Fruit fly (Drosophila melanogaster) whole organism, wandering third instar larva: Measurements from ENCODE around the gene CG6689.

Experiments used
- Abd-B ChIP-seq: fragments of >200 bp; optimal IDR thresholded peaks from 2 replicates; lab custom pipeline; 2017; ENCODE audit warnings: missing biosample characterization, missing genetic modification characterization
- CG9705 ChIP-seq: fragments of 200-800 bp; sonication (Bioruptor generic); optimal IDR thresholded peaks from 2 replicates; lab custom pipeline; 2018; ENCODE audit warnings: missing biosample characterization, mild to moderate bottlenecking, missing genetic modification characterization
- CrebA ChIP-seq: fragments of 200-800 bp; sonication (Bioruptor generic); optimal IDR thresholded peaks from 2 replicates; lab custom pipeline; 2016; ENCODE audit warnings: missing biosample characterization, mild to moderate bottlenecking, missing genetic modification characterization, borderline replicate concordance
- Dfd ChIP-seq: fragments of >200 bp; optimal IDR thresholded peaks from 2 replicates; lab custom pipeline; 2017; ENCODE audit warnings: missing biosample characterization, missing genetic modification characterization
- Dif ChIP-seq: fragments of 200-275, 200-300 bp; sonication (Bioruptor generic); optimal IDR thresholded peaks from 2 replicates; lab custom pipeline; 2018; ENCODE audit warnings: missing biosample characterization, missing genetic modification characterization; ENCODE audit not compliant: partially characterized antibody
- HLH106 ChIP-seq: fragments of 200-800 bp; optimal IDR thresholded peaks from 3 replicates; lab custom pipeline; 2019; ENCODE audit warnings: missing biosample characterization, mild to moderate bottlenecking, missing genetic modification characterization, moderate library complexity
- Hr78 ChIP-seq: fragments of >200 bp; optimal IDR thresholded peaks from 2 replicates; lab custom pipeline; 2017; ENCODE audit warnings: missing biosample characterization, missing genetic modification characterization
- Hr83 ChIP-seq: fragments of 200-300 bp; sonication (Bioruptor generic); optimal IDR thresholded peaks from 2 replicates; lab custom pipeline; 2016; ENCODE audit warnings: missing biosample characterization, mild to moderate bottlenecking, missing genetic modification characterization, moderate library complexity; ENCODE audit not compliant: poor library complexity, severe bottlenecking
- Jra ChIP-seq: sonication (Bioruptor generic); optimal IDR thresholded peaks from 2 replicates; lab custom pipeline; 2016; ENCODE audit warnings: missing biosample characterization, missing genetic modification characterization
- Mio ChIP-seq: sonication (Bioruptor generic); optimal IDR thresholded peaks from 2 replicates; lab custom pipeline; 2016; ENCODE audit warnings: missing biosample characterization, missing genetic modification characterization
- Myc ChIP-seq: fragments of >200 bp; optimal IDR thresholded peaks from 2 replicates; lab custom pipeline; 2017
- N ChIP-seq: fragments of >200 bp; optimal IDR thresholded peaks from 2 replicates; lab custom pipeline; 2018; ENCODE audit warnings: missing biosample characterization, missing external identifiers, missing genetic modification characterization
- OdsH ChIP-seq: fragments of 200-800 bp; sonication (Bioruptor generic); optimal IDR thresholded peaks from 2 replicates; lab custom pipeline; 2016; ENCODE audit warnings: missing biosample characterization, mild to moderate bottlenecking, missing genetic modification characterization
- Rel ChIP-seq, 2 experiments: fragments of 200-800 bp; sonication (Bioruptor generic) in 1 of 2; optimal IDR thresholded peaks; 2 replicates in 1 of 2; 3 replicates in 1 of 2; lab custom pipeline; 2016 to 2019; ENCODE audit warnings: mild to moderate bottlenecking in 2 of 2, missing biosample characterization in 2 of 2, missing genetic modification characterization in 2 of 2, moderate library complexity in 1 of 2
- br ChIP-seq: fragments of 200-800 bp; sonication (Bioruptor generic); optimal IDR thresholded peaks from 2 replicates; lab custom pipeline; 2016; ENCODE audit warnings: missing biosample characterization, missing genetic modification characterization
- brk ChIP-seq: fragments of 200-800 bp; sonication (Bioruptor generic); optimal IDR thresholded peaks from 2 replicates; lab custom pipeline; 2016; ENCODE audit warnings: missing biosample characterization, mild to moderate bottlenecking, missing genetic modification characterization
- dsf ChIP-seq: sonication (Bioruptor generic); optimal IDR thresholded peaks from 2 replicates; lab custom pipeline; 2016; ENCODE audit warnings: missing biosample characterization, missing genetic modification characterization, borderline replicate concordance
- ey ChIP-seq: fragments of 200-800 bp; sonication (Bioruptor generic); optimal IDR thresholded peaks from 2 replicates; lab custom pipeline; 2016; ENCODE audit warnings: missing biosample characterization, missing genetic modification characterization
- foxo ChIP-seq, 2 experiments: fragments of 200-800 bp; sonication (Bioruptor generic); optimal IDR thresholded peaks; 2 replicates in 1 of 2; 3 replicates in 1 of 2; lab custom pipeline; 2016 to 2017; ENCODE audit warnings: missing biosample characterization in 2 of 2, missing genetic modification characterization in 2 of 2
- h ChIP-seq: fragments of 200-800 bp; sonication (Bioruptor generic); optimal IDR thresholded peaks from 3 replicates; lab custom pipeline; 2016; ENCODE audit warnings: missing biosample characterization, mild to moderate bottlenecking, missing genetic modification characterization
- jim ChIP-seq: fragments of 175-275, 200-325 bp; sonication (Bioruptor generic); optimal IDR thresholded peaks from 2 replicates; lab custom pipeline; 2016; ENCODE audit warnings: missing biosample characterization, mild to moderate bottlenecking, missing genetic modification characterization
- pan ChIP-seq: fragments of >200 bp; optimal IDR thresholded peaks from 2 replicates; lab custom pipeline; 2017
- psq ChIP-seq: fragments of 200-800 bp; sonication (Bioruptor generic); optimal IDR thresholded peaks from 3 replicates; lab custom pipeline; 2017; ENCODE audit warnings: missing biosample characterization, mild to moderate bottlenecking, missing genetic modification characterization, moderate library complexity
- rgr ChIP-seq: fragments of 200-800 bp; sonication (Bioruptor generic); optimal IDR thresholded peaks from 3 replicates; lab custom pipeline; 2016; ENCODE audit warnings: missing biosample characterization, mild to moderate bottlenecking, missing genetic modification characterization
- sage ChIP-seq: fragments of 200-800 bp; sonication (Bioruptor generic); optimal IDR thresholded peaks from 2 replicates; lab custom pipeline; 2016; ENCODE audit warnings: missing biosample characterization, mild to moderate bottlenecking, missing genetic modification characterization
- tai ChIP-seq: sonication (Bioruptor generic); optimal IDR thresholded peaks from 2 replicates; lab custom pipeline; 2016; ENCODE audit warnings: missing biosample characterization, missing genetic modification characterization

CG6689 gene

dm6 chr3R:11260966-11261530 is 41.2 kb upstream of the CG6689 start:
- TF ChIP-seq Hr78 (no peak), Dfd (GFP tag; lab: Kevin White, UChicago) (peak; percentile 62), Dif (GFP tag; lab: Kevin White, UChicago) (no peak)

- TF ChIP-seq br (GFP tag; lab: Kevin White, UChicago) (no peak), foxo (GFP tag; optimal IDR thresholded peaks at IDR 0.05; lab: Kevin White, UChicago) (no peak)
These were observed 37.7 kb upstream of the CG6689 start for dm6 chr3R:11257537-11257936.

- TF ChIP-seq br (GFP tag; lab: Kevin White, UChicago) (no peak), Dif (GFP tag; lab: Kevin White, UChicago) (peak; percentile 24)
These were observed 34.6 kb upstream of the CG6689 start for dm6 chr3R:11254382-11254953.

DNA sequence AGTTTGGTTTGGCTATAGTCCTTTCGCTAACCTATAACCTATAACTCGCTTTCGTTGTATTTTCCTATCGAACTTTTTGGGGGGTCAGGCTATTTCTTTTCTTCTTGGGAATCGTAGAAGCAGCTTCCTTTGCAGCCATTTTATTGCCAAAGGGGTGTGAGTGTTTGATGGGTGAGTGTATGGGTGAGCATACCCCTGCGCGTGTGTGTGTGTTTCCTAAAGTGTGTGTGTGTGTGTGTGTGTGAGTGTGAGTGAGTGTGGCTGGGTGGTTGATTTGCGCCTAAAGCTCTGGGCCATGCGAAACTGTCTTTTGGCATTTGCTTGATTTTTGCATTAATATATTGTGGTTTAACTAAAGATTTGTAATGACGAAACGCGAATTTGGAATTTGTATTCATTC is 33.9 kb upstream of the CG6689 start:
- peak; percentile 66 for TF ChIP-seq Dfd (GFP tag; lab: Kevin White, UChicago)
- TF ChIP-seq N (GFP tag; lab: Kevin White, UChicago), result no peak
- no peak for TF ChIP-seq OdsH
- TF ChIP-seq, all 38 proteins: peak for 1

dm6 chr3R:11246865-11247264 is 27.0 kb upstream of the CG6689 start:
- TF ChIP-seq h (GFP tag; lab: Kevin White, UChicago), result no peak
- no peak for TF ChIP-seq Dfd (GFP tag; lab: Kevin White, UChicago)
- no peak for TF ChIP-seq jim (GFP tag; lab: Kevin White, UChicago)
- TF ChIP-seq foxo (GFP tag; optimal IDR thresholded peaks at IDR 0.05; lab: Kevin White, UChicago), result no peak
- no peak for TF ChIP-seq Rel (GFP tag; optimal IDR thresholded peaks at IDR 0.05; lab: Kevin White, UChicago)
- no peak for TF ChIP-seq Rel (tag; optimal IDR thresholded peaks at IDR 0.05; lab: Kevin White, UChicago)
- TF ChIP-seq brk (GFP tag; lab: Kevin White, UChicago), result no peak
- no peak for TF ChIP-seq Mio (GFP tag; lab: Kevin White, UChicago)
- no peak for TF ChIP-seq Abd-B (GFP tag; lab: Kevin White, UChicago)
- no peak for TF ChIP-seq Hr83 (GFP tag; lab: Kevin White, UChicago)
- no peak for TF ChIP-seq Jra (GFP tag; lab: Kevin White, UChicago)
- no peak for TF ChIP-seq tai (GFP tag; lab: Kevin White, UChicago)
- no peak for TF ChIP-seq psq (GFP tag; lab: Kevin White, UChicago)
- TF ChIP-seq CrebA (GFP tag; lab: Kevin White, UChicago), result no peak
- no peak for TF ChIP-seq N (GFP tag; lab: Kevin White, UChicago)
- TF ChIP-seq dsf, result no peak
- no peak for TF ChIP-seq HLH106 (tag; lab: Kevin White, UChicago)
- no peak for TF ChIP-seq pan (lab: Kevin White, UChicago)
- TF ChIP-seq ey (GFP tag; lab: Kevin White, UChicago), result no peak
- no peak for TF ChIP-seq br (GFP tag; lab: Kevin White, UChicago)

DNA sequence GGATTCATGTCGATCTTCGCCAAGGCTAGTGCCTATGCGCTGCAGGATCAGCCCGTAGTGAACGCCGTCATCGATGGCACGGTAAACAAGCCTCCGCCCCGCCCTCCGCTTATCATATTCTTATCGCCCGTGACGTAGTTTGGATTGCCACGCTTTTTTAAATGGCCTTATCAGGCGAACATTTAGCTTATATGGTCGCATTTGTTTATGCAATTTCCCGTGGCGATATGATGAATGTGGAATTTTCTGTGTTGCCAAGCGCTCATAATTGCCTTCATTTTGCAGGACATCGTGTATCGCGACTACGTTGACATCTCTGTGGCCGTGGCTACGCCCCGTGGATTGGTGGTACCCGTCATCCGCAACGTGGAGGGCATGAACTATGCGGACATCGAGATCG is 25.9 kb upstream of the CG6689 start:
- TF ChIP-seq Myc (lab: Kevin White, UChicago) (no peak), CG9705 (GFP tag; lab: Kevin White, UChicago) (no peak), rgr (GFP tag; lab: Kevin White, UChicago) (no peak), OdsH (no peak), sage (GFP tag; lab: Kevin White, UChicago) (no peak), Rel (GFP tag; optimal IDR thresholded peaks at IDR 0.05; lab: Kevin White, UChicago) (no peak), Rel (tag; optimal IDR thresholded peaks at IDR 0.05; lab: Kevin White, UChicago) (no peak), pan (lab: Kevin White, UChicago) (no peak)
